Worm (Caenorhabditis elegans) whole organism, L2 larva: ENCODE measurements around the gene dhs-31.

ENCODE experiments used
- C34F6.9 ChIP-seq: fragments of 150-350 bp; optimal IDR thresholded peaks from 2 replicates; lab custom pipeline; 2014; ENCODE audit warnings: missing biosample characterization, missing genetic modification characterization
- F13H6.1 ChIP-seq: sonication (generic microtip); optimal IDR thresholded peaks from 2 replicates; lab custom pipeline; 2016; ENCODE audit warnings: missing genetic modification characterization, missing compliant biosample characterization
- R02D3.7 ChIP-seq: fragments of 150-350 bp; optimal IDR thresholded peaks from 2 replicates; lab custom pipeline; 2014; ENCODE audit warnings: missing biosample characterization, missing genetic modification characterization
- Y55F3AM.14 ChIP-seq: fragments of 200-800 bp; sonication (Bioruptor generic); optimal IDR thresholded peaks from 2 replicates; lab custom pipeline; 2018; ENCODE audit warnings: mild to moderate bottlenecking, missing genetic modification characterization, missing compliant biosample characterization
- alr-1 ChIP-seq: fragments of 150-350 bp; optimal IDR thresholded peaks from 2 replicates; lab custom pipeline; 2014; ENCODE audit warnings: missing biosample characterization, missing genetic modification characterization
- aly-2 ChIP-seq: fragments of 150-350 bp; optimal IDR thresholded peaks from 2 replicates; lab custom pipeline; 2014; ENCODE audit warnings: missing biosample characterization, missing genetic modification characterization
- blmp-1 ChIP-seq: sonication (generic microtip); optimal IDR thresholded peaks from 2 replicates; lab custom pipeline; 2017; ENCODE audit warnings: missing genetic modification characterization, mild to moderate bottlenecking, missing compliant biosample characterization, antibody characterized with exemption, moderate library complexity; ENCODE audit not compliant: insufficient read depth
- ceh-16 ChIP-seq: fragments of 150-350 bp; optimal IDR thresholded peaks from 2 replicates; lab custom pipeline; 2014; ENCODE audit warnings: missing biosample characterization, missing genetic modification characterization
- ceh-82 ChIP-seq: fragments of 150-350 bp; optimal IDR thresholded peaks from 2 replicates; lab custom pipeline; 2014; ENCODE audit warnings: missing biosample characterization, missing genetic modification characterization
- dmd-4 ChIP-seq: sonication (generic microtip); optimal IDR thresholded peaks from 2 replicates; lab custom pipeline; 2017; ENCODE audit warnings: missing biosample characterization, missing genetic modification characterization
- egl-27 ChIP-seq: sonication (generic microtip); optimal IDR thresholded peaks from 3 replicates; lab custom pipeline; 2017; ENCODE audit warnings: missing biosample characterization, missing genetic modification reagents, missing genetic modification characterization
- gmeb-1 ChIP-seq: fragments of 150-350 bp; optimal IDR thresholded peaks from 2 replicates; lab custom pipeline; 2014; ENCODE audit warnings: missing biosample characterization, missing genetic modification characterization
- lin-11 ChIP-seq: fragments of 150-350 bp; sonication (generic microtip); optimal IDR thresholded peaks from 2 replicates; lab custom pipeline; 2014; ENCODE audit warnings: missing biosample characterization, missing genetic modification characterization, inconsistent platforms, mixed read lengths
- lin-13 ChIP-seq: fragments of 150-350 bp; optimal IDR thresholded peaks from 2 replicates; lab custom pipeline; 2014; ENCODE audit warnings: missing biosample characterization, missing genetic modification reagents, missing genetic modification characterization
- lin-39 ChIP-seq: fragments of 150-350 bp; optimal IDR thresholded peaks from 2 replicates; lab custom pipeline; 2014; ENCODE audit warnings: missing biosample characterization, missing genetic modification reagents, missing genetic modification characterization
- mab-5 ChIP-seq: fragments of 150-350 bp; optimal IDR thresholded peaks from 2 replicates; lab custom pipeline; 2014; ENCODE audit warnings: missing biosample characterization, missing genetic modification characterization
- mbf-1 ChIP-seq: sonication (generic microtip); optimal IDR thresholded peaks from 2 replicates; lab custom pipeline; 2017; ENCODE audit warnings: missing biosample characterization, missing genetic modification characterization
- mdl-1 ChIP-seq, 2 experiments: fragments of 150-350 bp in 1 of 2; sonication (generic microtip) in 1 of 2; optimal IDR thresholded peaks; 2 replicates each; lab custom pipeline; 2017; ENCODE audit warnings: missing biosample characterization in 2 of 2, missing genetic modification characterization in 2 of 2
- nhr-11 ChIP-seq: fragments of 150-350 bp; optimal IDR thresholded peaks from 2 replicates; lab custom pipeline; 2014; ENCODE audit warnings: missing biosample characterization, missing genetic modification characterization
- nhr-12 ChIP-seq: fragments of 150-350 bp; optimal IDR thresholded peaks from 2 replicates; lab custom pipeline; 2014; ENCODE audit warnings: missing biosample characterization, missing genetic modification characterization
- nhr-21 ChIP-seq: fragments of 150-350 bp; optimal IDR thresholded peaks from 2 replicates; lab custom pipeline; 2014; ENCODE audit warnings: missing biosample characterization, missing genetic modification characterization
- nhr-23 ChIP-seq: fragments of 150-350 bp; optimal IDR thresholded peaks from 2 replicates; lab custom pipeline; 2014; ENCODE audit warnings: missing biosample characterization, missing genetic modification reagents, missing genetic modification characterization
- peb-1 ChIP-seq: fragments of 150-350 bp; optimal IDR thresholded peaks from 2 replicates; lab custom pipeline; 2014; ENCODE audit warnings: missing biosample characterization, missing genetic modification characterization
- sem-4 ChIP-seq: fragments of 150-350 bp; optimal IDR thresholded peaks from 2 replicates; lab custom pipeline; 2014; ENCODE audit warnings: missing biosample characterization, missing genetic modification reagents, missing genetic modification characterization
- skn-1 ChIP-seq: sonication (generic microtip); optimal IDR thresholded peaks from 2 replicates; lab custom pipeline; 2017; ENCODE audit warnings: missing biosample characterization, missing genetic modification characterization
- snpc-4 ChIP-seq: fragments of 150-350 bp; optimal IDR thresholded peaks from 2 replicates; lab custom pipeline; 2014; ENCODE audit warnings: missing biosample characterization, missing genetic modification characterization
- unc-39 ChIP-seq: fragments of 150-350 bp; optimal IDR thresholded peaks from 2 replicates; lab custom pipeline; 2014; ENCODE audit warnings: missing biosample characterization, missing genetic modification characterization
- unc-55 ChIP-seq: fragments of 150-350 bp; sonication (generic microtip); optimal IDR thresholded peaks from 3 replicates; lab custom pipeline; 2014; ENCODE audit warnings: missing biosample characterization, missing genetic modification reagents, missing genetic modification characterization
- unc-62 ChIP-seq: fragments of 150-350 bp; optimal IDR thresholded peaks from 2 replicates; lab custom pipeline; 2014; ENCODE audit warnings: missing biosample characterization, missing genetic modification reagents, missing genetic modification characterization
- zag-1 ChIP-seq: fragments of 150-350 bp; optimal IDR thresholded peaks from 2 replicates; lab custom pipeline; 2014; ENCODE audit warnings: missing biosample characterization, missing genetic modification characterization
- ztf-1 ChIP-seq: fragments of 200-800 bp; sonication (Bioruptor generic); conservative IDR thresholded peaks from 2 replicates; pipeline ENCODE4 v1.3.6; 2022; ENCODE audit warnings: missing genetic modification characterization, missing compliant biosample characterization
- ztf-11 ChIP-seq: sonication (generic microtip); optimal IDR thresholded peaks from 2 replicates; lab custom pipeline; 2017; ENCODE audit warnings: missing biosample characterization, missing genetic modification characterization
- ztf-4 ChIP-seq: fragments of 150-350 bp; optimal IDR thresholded peaks from 2 replicates; lab custom pipeline; 2014; ENCODE audit warnings: missing biosample characterization, missing genetic modification characterization

The dhs-31 gene

ce11 chrIV:10084323-10084959 lies 43.7 kb upstream of the dhs-31 start, which contains the start of gene W01B6.8:
Gene W01B6.8, minus strand, starts transcription at chrIV:10084373.
- TF ChIP-seq blmp-1 (tag; lab: Kevin White, UChicago) (no peak), ztf-4 (tag; lab: Kevin White, UChicago) (no peak), gmeb-1 (tag; lab: Kevin White, UChicago) (no peak), peb-1 (no peak), F13H6.1 (no peak), skn-1 (tag; lab: Kevin White, UChicago) (no peak), egl-27 (tag; lab: Kevin White, UChicago) (no peak), lin-13 (GFP tag; lab: Kevin White, UChicago) (no peak), ztf-11 (tag; lab: Kevin White, UChicago) (no peak)
- TF ChIP-seq, all 48 proteins: peak for 0

ce11 chrIV:10080816-10081215 lies 40.1 kb upstream of the dhs-31 start, which contains the start of gene W01B6.6:
Gene W01B6.6, plus strand, starts transcription at chrIV:10081116.
- no peak for TF ChIP-seq lin-39 (tag; lab: Kevin White, UChicago)
- no peak for TF ChIP-seq nhr-12 (tag; lab: Kevin White, UChicago)
- TF ChIP-seq ztf-1 = no peak
- TF ChIP-seq aly-2 = no peak
- TF ChIP-seq mbf-1 (tag; lab: Kevin White, UChicago) = no peak
- no peak for TF ChIP-seq sem-4 (tag; lab: Kevin White, UChicago)
- TF ChIP-seq snpc-4 (tag; lab: Kevin White, UChicago) = no peak
- no peak for TF ChIP-seq alr-1 (tag; lab: Kevin White, UChicago)
- TF ChIP-seq egl-27 (tag; lab: Kevin White, UChicago) = no peak
- TF ChIP-seq nhr-21 (tag; lab: Kevin White, UChicago) = no peak
- no peak for TF ChIP-seq unc-55 (GFP tag; lab: Kevin White, UChicago)
- no peak for TF ChIP-seq unc-62 (GFP tag; lab: Kevin White, UChicago)

- no peak for TF ChIP-seq unc-55 (GFP tag; lab: Kevin White, UChicago)
- TF ChIP-seq ztf-1 = no peak
- TF ChIP-seq zag-1 (tag; lab: Kevin White, UChicago) = no peak
- no peak for TF ChIP-seq C34F6.9
- no peak for TF ChIP-seq lin-11 (tag; lab: Kevin White, UChicago)
- no peak for TF ChIP-seq mab-5 (tag; lab: Kevin White, UChicago)
- TF ChIP-seq mbf-1 (tag; lab: Kevin White, UChicago) = no peak
- no peak for TF ChIP-seq snpc-4 (tag; lab: Kevin White, UChicago)
- no peak for TF ChIP-seq ztf-4 (tag; lab: Kevin White, UChicago)
- no peak for TF ChIP-seq nhr-21 (tag; lab: Kevin White, UChicago)
- TF ChIP-seq nhr-11 (tag; lab: Kevin White, UChicago) = no peak
- TF ChIP-seq, all 48 proteins: peak for 0
Observed at ce11 chrIV:10078003-10078402, 37.3 kb upstream of the dhs-31 start.

ce11 chrIV:10075899-10076298 lies 35.2 kb upstream of the dhs-31 start, which contains the start of gene W01B6.5:
Gene W01B6.5, plus strand, starts transcription at chrIV:10076199.
- TF ChIP-seq nhr-21 (tag; lab: Kevin White, UChicago) (no peak), C34F6.9 (no peak), unc-39 (no peak), dmd-4 (no peak), nhr-23 (tag; lab: Kevin White, UChicago) (no peak), ztf-4 (tag; lab: Kevin White, UChicago) (no peak), sem-4 (tag; lab: Kevin White, UChicago) (no peak), gmeb-1 (tag; lab: Kevin White, UChicago) (no peak)

- TF ChIP-seq nhr-12 (tag; lab: Kevin White, UChicago) = no peak
- TF ChIP-seq nhr-23 (tag; lab: Kevin White, UChicago) = no peak
- TF ChIP-seq snpc-4 (tag; lab: Kevin White, UChicago) = no peak
- no peak for TF ChIP-seq aly-2
- TF ChIP-seq lin-13 (GFP tag; lab: Kevin White, UChicago) = no peak
- TF ChIP-seq unc-39 = no peak
- no peak for TF ChIP-seq alr-1 (tag; lab: Kevin White, UChicago)
- TF ChIP-seq mdl-1 (tag; optimal IDR thresholded peaks at IDR 0.05; lab: Kevin White, UChicago) = no peak
- no peak for TF ChIP-seq peb-1
- TF ChIP-seq ceh-82 (tag; lab: Kevin White, UChicago) = no peak
- no peak for TF ChIP-seq Y55F3AM.14 (GFP tag; lab: Kevin White, UChicago)
- TF ChIP-seq ceh-16 (tag; lab: Kevin White, UChicago) = no peak
- no peak for TF ChIP-seq R02D3.7 (tag; lab: Kevin White, UChicago)
- TF ChIP-seq unc-62 (GFP tag; lab: Kevin White, UChicago) = no peak
Observed at ce11 chrIV:10075034-10075510, 34.4 kb upstream of the dhs-31 start, which contains the start of the genes ttbk-4 and W01B6.4. Gene ttbk-4, minus strand, starts transcription at chrIV:10075134. Gene W01B6.4, plus strand, starts transcription at chrIV:10075460.
